Fruit fly (Drosophila melanogaster) whole organism, larva: Measurements from ENCODE around the gene Rim2.
A peak's percentile ranks its signal among the peaks of the same experiment; 100 is the strongest.

ENCODE experiments used
- noc ChIP-seq: fragments of 200-800 bp; sonication (Bioruptor generic); optimal IDR thresholded peaks from 3 replicates; lab custom pipeline; 2019; ENCODE audit warnings: missing biosample characterization, mild to moderate bottlenecking, missing genetic modification characterization, moderate library complexity

Gene Rim2

dm6 chr2L:1723937-1724591 is at the start of gene Rim2:
Gene Rim2, minus strand, starts transcription at chr2L:1724388.
- TF ChIP-seq noc (tag; lab: Kevin White, UChicago) = no peak

dm6 chr2L:1758853-1759252 is 34.7 kb upstream of the Rim2 start, which contains the start of gene CG17650:
Gene CG17650, minus strand, starts transcription at chr2L:1759093.
- TF ChIP-seq noc (tag; lab: Kevin White, UChicago) = no peak

dm6 chr2L:1756351-1756750 is 32.2 kb upstream of the Rim2 start, which contains the start of gene Gr22f:
Gene Gr22f, minus strand, starts transcription at chr2L:1756451.
- TF ChIP-seq noc (tag; lab: Kevin White, UChicago) = no peak

dm6 chr2L:1751953-1752352 is 27.8 kb upstream of the Rim2 start, which contains the start of the genes CG17712 and CG17648:
Gene CG17712, minus strand, starts transcription at chr2L:1752122.
Gene CG17648, plus strand, starts transcription at chr2L:1752308.
- no peak for TF ChIP-seq noc (tag; lab: Kevin White, UChicago)

dm6 chr2L:1748410-1748809 is 24.2 kb upstream of the Rim2 start:
- TF ChIP-seq noc (tag; lab: Kevin White, UChicago) = no peak

dm6 chr2L:1743800-1744199 is 19.6 kb upstream of the Rim2 start:
- TF ChIP-seq noc (tag; lab: Kevin White, UChicago) = peak; percentile 54

dm6 chr2L:1740095-1740494 is 15.9 kb upstream of the Rim2 start:
- no peak for TF ChIP-seq noc (tag; lab: Kevin White, UChicago)

dm6 chr2L:1738054-1738453 is 13.9 kb upstream of the Rim2 start:
- TF ChIP-seq noc (tag; lab: Kevin White, UChicago) = no peak

dm6 chr2L:1737057-1737581 is 12.9 kb upstream of the Rim2 start:
- TF ChIP-seq noc (tag; lab: Kevin White, UChicago) = peak; percentile 84

- no peak for TF ChIP-seq noc (tag; lab: Kevin White, UChicago)
Measured at dm6 chr2L:1735133-1735532, 10.9 kb upstream of the Rim2 start.

dm6 chr2L:1733155-1733813 is 9.1 kb upstream of the Rim2 start:
- no peak for TF ChIP-seq noc (tag; lab: Kevin White, UChicago)

dm6 chr2L:1732189-1732588 is 8.0 kb upstream of the Rim2 start, which contains the start of the genes CG17652 and CG17646:
Gene CG17652, minus strand, starts transcription at chr2L:1732356.
Gene CG17646, plus strand, starts transcription at chr2L:1732524.
- no peak for TF ChIP-seq noc (tag; lab: Kevin White, UChicago)

- peak; percentile 80 for TF ChIP-seq noc (tag; lab: Kevin White, UChicago)
Measured at dm6 chr2L:1730914-1731313, 6.7 kb upstream of the Rim2 start.

- peak; percentile 74 for TF ChIP-seq noc (tag; lab: Kevin White, UChicago)
Measured at dm6 chr2L:1729607-1730011, 5.4 kb upstream of the Rim2 start, which contains the start of the genes Eno and CG31937. Gene Eno, minus strand, starts transcription at chr2L:1729636. Gene CG31937, plus strand, starts transcription at chr2L:1729887.

dm6 chr2L:1728620-1728944 is 4.4 kb upstream of the Rim2 start, which contains the start of gene Rrp40:
Gene Rrp40, plus strand, starts transcription at chr2L:1728732.
- no peak for TF ChIP-seq noc (tag; lab: Kevin White, UChicago)
